Worm (Caenorhabditis elegans): ENCODE results near the gene Y111B2A.2.

Gene Y111B2A.2

ce11 chrIII:12453315-12453714, 42.6 kb upstream of the Y111B2A.2 start, which contains the start of gene ani-1 (continued):
- TF ChIP-seq rpc-1 (optimal IDR thresholded peaks at IDR 0.05): no peak
- no peak for TF ChIP-seq rpc-1 (tag; optimal IDR thresholded peaks at IDR 0.05)
- 0 out of 2 replicates have a peak, but pooled peaks have one; percentile 42 for TF ChIP-seq Y53F4B.3 (GFP tag; IDR thresholded peaks at IDR 0.05)
- peak; percentile 89 for TF ChIP-seq madf-3 (GFP tag; IDR thresholded peaks at IDR 0.05)
- peak; percentile 83 for TF ChIP-seq mcd-1 (GFP tag; IDR thresholded peaks at IDR 0.05)
- TF ChIP-seq lin-54 (GFP tag; optimal IDR thresholded peaks at IDR 0.05): peak; percentile 89
- peak; percentile 80 for TF ChIP-seq B0019.2 (GFP tag; conservative IDR thresholded peaks at IDR 0.05)
- no peak for TF ChIP-seq nhr-90 (tag; optimal IDR thresholded peaks at IDR 0.05)
- peak; percentile 68 for TF ChIP-seq snpc-1.3 (tag; optimal IDR thresholded peaks at IDR 0.05; ENCODE audit: insufficient read depth)
- TF ChIP-seq F57A8.1 (GFP tag; optimal IDR thresholded peaks at IDR 0.05): no peak
- peak; percentile 32; the same call in 1 of the 2 replicates for TF ChIP-seq C06A6.2 (GFP tag; conservative IDR thresholded peaks at IDR 0.05)
- no peak for TF ChIP-seq hmg-20 (GFP tag; IDR thresholded peaks at IDR 0.05)
- no peak for TF ChIP-seq ama-1 (optimal IDR thresholded peaks at IDR 0.05)
- no peak for TF ChIP-seq ama-1 (GFP tag; optimal IDR thresholded peaks at IDR 0.05)
- TF ChIP-seq lin-26 (GFP tag; IDR thresholded peaks at IDR 0.05): 0 out of 2 replicates have a peak, but pooled peaks have one; percentile 8
- peak in 2 of 3 experiments; percentile 30 to 65 for TF ChIP-seq lin-35 (GFP tag; optimal IDR thresholded peaks at IDR 0.05)
- TF ChIP-seq Y67H2A.10 (GFP tag; conservative IDR thresholded peaks at IDR 0.05): 0 out of 2 replicates have a peak, but pooled peaks have one; percentile 32
- peak; percentile 57 for TF ChIP-seq tbp1 (GFP tag; optimal IDR thresholded peaks at IDR 0.05)
- peak; percentile 82 for TF ChIP-seq madf-8 (GFP tag; conservative IDR thresholded peaks at IDR 0.05)
- TF ChIP-seq hlh-26 (GFP tag; conservative IDR thresholded peaks at IDR 0.05): no peak
- peak; percentile 38 for TF ChIP-seq athp-1 (tag; optimal IDR thresholded peaks at IDR 0.05)
- TF ChIP-seq Y53G8AR.9 (GFP tag; conservative IDR thresholded peaks at IDR 0.05): peak; percentile 57; the same call in 1 of the 2 replicates
- peak; percentile 49; the same call in 1 of the 2 replicates for TF ChIP-seq egrh-3 (GFP tag; IDR thresholded peaks at IDR 0.05)
- peak; percentile 62 for TF ChIP-seq B0336.3 (GFP tag; IDR thresholded peaks at IDR 0.05)
- peak; percentile 94 for TF ChIP-seq F33H1.4 (GFP tag; IDR thresholded peaks at IDR 0.05)
- peak; percentile 52; the same call in 1 of the 2 replicates for TF ChIP-seq zfh-2 (GFP tag; conservative IDR thresholded peaks at IDR 0.05)
- peak; percentile 57 for TF ChIP-seq lin-40 (tag; optimal IDR thresholded peaks at IDR 0.05)
- peak; percentile 76 for TF ChIP-seq tlf-1 (GFP tag; optimal IDR thresholded peaks at IDR 0.05)
- TF ChIP-seq ceh-79 (tag; optimal IDR thresholded peaks at IDR 0.05): no peak
- no peak for TF ChIP-seq F10E7.11 (tag; optimal IDR thresholded peaks at IDR 0.05)

- TF ChIP-seq D2030.7 (GFP tag; IDR thresholded peaks at IDR 0.05): no peak
- TF ChIP-seq rcor-1 (GFP tag; IDR thresholded peaks at IDR 0.05): peak; percentile 34; the same call in 1 of the 2 replicates
- TF ChIP-seq nhr-80 (tag; optimal IDR thresholded peaks at IDR 0.05): peak; percentile 37
- no peak for TF ChIP-seq cebp-1 (GFP tag; IDR thresholded peaks at IDR 0.05)
- TF ChIP-seq cebp-1 (tag; optimal IDR thresholded peaks at IDR 0.05): peak; percentile 2
- TF ChIP-seq ztf-25 (GFP tag; IDR thresholded peaks at IDR 0.05): no peak
Measured at ce11 chrIII:12453785-12454184, 42.1 kb upstream of the Y111B2A.2 start.

ce11 chrIII:12455651-12456420, 40.0 kb upstream of the Y111B2A.2 start:
- TF ChIP-seq ama-1 (optimal IDR thresholded peaks at IDR 0.05) (no peak), ama-1 (GFP tag; optimal IDR thresholded peaks at IDR 0.05) (no peak), mcd-1 (GFP tag; IDR thresholded peaks at IDR 0.05) (peak; percentile 49), ekl-4 (GFP tag; IDR thresholded peaks at IDR 0.05) (peak; percentile 34; the same call in 1 of the 2 replicates)
